Worm (Caenorhabditis elegans): ENCODE results near the gene F11C1.1.

DNA sequence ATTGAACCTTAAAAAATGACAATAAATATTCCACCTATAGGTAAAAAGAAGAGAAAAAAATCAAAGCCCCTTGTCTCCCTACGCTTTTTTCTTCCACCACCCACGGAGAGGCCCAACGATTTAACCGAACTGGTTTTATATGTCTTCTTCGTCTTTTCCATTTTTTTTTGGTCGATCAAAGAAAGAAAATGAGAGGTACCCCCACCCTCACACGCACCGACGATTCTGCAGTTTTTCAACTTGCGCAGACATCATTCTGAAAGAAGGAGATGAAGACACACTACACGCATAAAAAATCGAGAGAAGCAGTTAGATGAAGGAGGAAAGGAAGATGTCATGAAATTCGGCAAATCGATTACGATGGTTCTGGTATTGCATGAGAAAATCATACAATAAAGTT, 24.0 kb upstream of the F11C1.1 start:
- TF ChIP-seq K12H6.12 (tag; optimal IDR thresholded peaks at IDR 0.05) (no peak), lir-1 (GFP tag; conservative IDR thresholded peaks at IDR 0.05) (no peak), zfh-2 (GFP tag; conservative IDR thresholded peaks at IDR 0.05) (no peak)

All from whole organism, young adult.